Fruit fly (Drosophila melanogaster): ENCODE results near the gene CG2983.

CG2983 gene

dm6 chr2L:2884683-2885502 is 37.5 kb downstream of the CG2983 start (continued):
- peak; percentile 67; the same call in 2 of the 3 replicates for TF ChIP-seq ase (GFP tag; IDR thresholded peaks at IDR 0.05)
- no peak for TF ChIP-seq jumu (GFP tag; optimal IDR thresholded peaks at IDR 0.05)
- TF ChIP-seq Lpt (GFP tag; optimal IDR thresholded peaks at IDR 0.05) = no peak
- TF ChIP-seq CHES-1-like (GFP tag; optimal IDR thresholded peaks at IDR 0.05) = peak; percentile 78
- peak; percentile 68 for TF ChIP-seq vvl (GFP tag; IDR thresholded peaks at IDR 0.05)
- TF ChIP-seq gro (GFP tag; optimal IDR thresholded peaks at IDR 0.05) = peak; percentile 62
- TF ChIP-seq CG31388 (GFP tag; optimal IDR thresholded peaks at IDR 0.05) = no peak
- TF ChIP-seq CG10959 (GFP tag; IDR thresholded peaks at IDR 0.05) = peak; percentile 42
- TF ChIP-seq gsb (GFP tag; IDR thresholded peaks at IDR 0.05) = 0 out of 2 replicates have a peak, but pooled peaks have one; percentile 45
- peak; percentile 39 for TF ChIP-seq Hand (GFP tag; optimal IDR thresholded peaks at IDR 0.05)
- peak in 1 of 2 experiments; percentile 14 for TF ChIP-seq Pdp1 (GFP tag; optimal IDR thresholded peaks at IDR 0.05)
- no peak for TF ChIP-seq CG7745 (tag; optimal IDR thresholded peaks at IDR 0.05)
- TF ChIP-seq ttk (GFP tag; IDR thresholded peaks at IDR 0.05) = no peak
- TF ChIP-seq sqz (GFP tag; optimal IDR thresholded peaks at IDR 0.05) = no peak
- TF ChIP-seq insv (GFP tag; optimal IDR thresholded peaks at IDR 0.05) = peak in 1 of 2 experiments; percentile 44
- no peak for TF ChIP-seq CG11723 (GFP tag; optimal IDR thresholded peaks at IDR 0.05)
- peak; percentile 39 for TF ChIP-seq CG15601 (tag; optimal IDR thresholded peaks at IDR 0.05)
- peak; percentile 72 for TF ChIP-seq Deaf1 (tag; optimal IDR thresholded peaks at IDR 0.05)
- TF ChIP-seq schlank (tag; optimal IDR thresholded peaks at IDR 0.05) = no peak
- no peak for TF ChIP-seq CG18262 (tag; optimal IDR thresholded peaks at IDR 0.05)
- no peak for TF ChIP-seq hb (GFP tag; IDR thresholded peaks at IDR 0.05; ENCODE audit: partially characterized antibody)
- TF ChIP-seq Nf-YA (GFP tag; IDR thresholded peaks at IDR 0.05) = 0 out of 2 replicates have a peak, but pooled peaks have one; percentile 21
- no peak for TF ChIP-seq CG4404 (GFP tag; IDR thresholded peaks at IDR 0.05)
- peak; percentile 68 for TF ChIP-seq caup (GFP tag; optimal IDR thresholded peaks at IDR 0.05; ENCODE audit: severe bottlenecking)
- peak; percentile 77 for TF ChIP-seq E2f2 (GFP tag; IDR thresholded peaks at IDR 0.05)
- peak; percentile 64; the same call in 2 of the 3 replicates for TF ChIP-seq zfh1 (GFP tag; IDR thresholded peaks at IDR 0.05)
- TF ChIP-seq Doc3 (GFP tag; IDR thresholded peaks at IDR 0.05; ENCODE audit: partially characterized antibody) = no peak
- TF ChIP-seq CG6254 (GFP tag; optimal IDR thresholded peaks at IDR 0.05) = no peak
- no peak for TF ChIP-seq zen (tag; optimal IDR thresholded peaks at IDR 0.05)
- no peak for TF ChIP-seq sens (GFP tag)
- TF ChIP-seq CG2202 (tag; optimal IDR thresholded peaks at IDR 0.05) = peak; percentile 14
- peak in 1 of 2 experiments; percentile 7 for TF ChIP-seq bsh (GFP tag; optimal IDR thresholded peaks at IDR 0.05)
- TF ChIP-seq TFAM (GFP tag; optimal IDR thresholded peaks at IDR 0.05) = no peak
- TF ChIP-seq chm (GFP tag; IDR thresholded peaks at IDR 0.05) = peak; percentile 83
- TF ChIP-seq NC2α (GFP tag; optimal IDR thresholded peaks at IDR 0.05) = peak; percentile 50
- peak; percentile 63 for TF ChIP-seq Mad (GFP tag; optimal IDR thresholded peaks at IDR 0.05)
- TF ChIP-seq ERR (GFP tag; optimal IDR thresholded peaks at IDR 0.05) = no peak
- TF ChIP-seq CG7556 (GFP tag; optimal IDR thresholded peaks at IDR 0.05) = peak; percentile 53
- peak; percentile 58 for TF ChIP-seq onecut (GFP tag; IDR thresholded peaks at IDR 0.05)
- TF ChIP-seq CG15073 (GFP tag; optimal IDR thresholded peaks at IDR 0.05) = no peak
- TF ChIP-seq ken (GFP tag; IDR thresholded peaks at IDR 0.05) = peak; percentile 65; the same call in 2 of the 3 replicates
- peak; percentile 83 for TF ChIP-seq CG7987 (GFP tag; optimal IDR thresholded peaks at IDR 0.05)
- TF ChIP-seq emc (GFP tag; optimal IDR thresholded peaks at IDR 0.05) = peak; percentile 19
- no peak for TF ChIP-seq seq (GFP tag; IDR thresholded peaks at IDR 0.05)
- no peak for TF ChIP-seq CG17612 (GFP tag; IDR thresholded peaks at IDR 0.05)
- peak; percentile 52 for TF ChIP-seq CG2712 (tag; optimal IDR thresholded peaks at IDR 0.05)
- TF ChIP-seq CG18619 (GFP tag; optimal IDR thresholded peaks at IDR 0.05) = peak; percentile 27
- TF ChIP-seq nmo (GFP tag; optimal IDR thresholded peaks at IDR 0.05) = peak; percentile 34
- peak; percentile 70 for TF ChIP-seq CG2199 (GFP tag; IDR thresholded peaks at IDR 0.05)

Measured in whole organism, embryonic.